Worm (Caenorhabditis elegans): ENCODE measurements around the gene pah-1.

The pah-1 gene

DNA sequence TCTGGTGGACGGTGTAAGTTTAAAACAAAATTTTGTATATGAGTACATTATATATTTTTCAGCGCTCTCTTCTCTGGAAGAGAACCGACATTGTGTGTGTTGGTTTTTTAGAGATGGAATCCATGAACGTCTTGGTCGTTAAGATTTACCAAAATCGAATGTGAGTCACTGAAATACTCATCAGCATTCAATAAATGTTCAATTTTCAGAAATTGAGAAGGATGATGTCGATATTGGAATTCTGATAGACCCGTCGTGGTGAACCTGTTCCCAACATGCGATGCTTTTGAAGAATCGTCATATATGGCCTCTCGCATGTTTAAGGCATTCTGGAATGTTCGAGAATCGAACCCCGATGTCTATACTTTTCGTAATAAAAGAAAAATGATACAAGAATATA, 22.0 kb upstream of the pah-1 start:
- TF ChIP-seq K02D7.2 (tag; optimal IDR thresholded peaks at IDR 0.05) (no peak), dmd-4 (tag; optimal IDR thresholded peaks at IDR 0.05; ENCODE audit: borderline replicate concordance) (no peak), T23F11.4 (GFP tag; optimal IDR thresholded peaks at IDR 0.05) (no peak), syd-9 (tag; optimal IDR thresholded peaks at IDR 0.05) (no peak), ama-1 (optimal IDR thresholded peaks at IDR 0.05) (no peak), nhr-232 (tag; optimal IDR thresholded peaks at IDR 0.05) (no peak), pqm-1 (tag; optimal IDR thresholded peaks at IDR 0.05) (no peak), ceh-14 (tag; optimal IDR thresholded peaks at IDR 0.05) (no peak), lim-6 (tag; optimal IDR thresholded peaks at IDR 0.05) (no peak), ceh-18 (tag; optimal IDR thresholded peaks at IDR 0.05) (no peak), C38D4.7 (GFP tag; optimal IDR thresholded peaks at IDR 0.05) (no peak), unc-86 (tag; optimal IDR thresholded peaks at IDR 0.05) (no peak), ceh-30 (tag; optimal IDR thresholded peaks at IDR 0.05) (no peak), hlh-30 (tag; optimal IDR thresholded peaks at IDR 0.05; ENCODE audit: insufficient read depth) (no peak)

DNA sequence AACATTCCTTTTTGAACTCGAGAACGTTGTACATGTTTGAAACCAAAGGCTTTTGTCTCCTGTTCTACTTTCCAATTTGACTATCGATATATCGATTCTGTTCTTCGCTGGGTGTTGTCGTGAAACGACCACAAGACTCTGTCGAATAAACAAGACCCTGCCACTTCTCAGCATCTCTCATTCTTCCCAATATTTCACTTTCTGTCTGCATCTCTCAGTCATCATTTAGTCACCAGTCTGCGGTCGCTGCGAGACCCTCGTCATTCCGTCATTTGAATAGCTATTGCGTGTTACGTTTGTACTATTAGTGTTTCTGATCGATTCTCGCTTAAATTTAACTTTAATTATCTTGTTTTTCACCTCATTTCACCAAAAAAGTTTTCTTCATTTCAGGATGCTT, 20.6 kb upstream of the pah-1 start:
- TF ChIP-seq C38D4.7 (GFP tag; optimal IDR thresholded peaks at IDR 0.05): no peak
- TF ChIP-seq ama-1 (optimal IDR thresholded peaks at IDR 0.05): peak; percentile 55
- peak; percentile 75 for TF ChIP-seq dve-1 (tag; optimal IDR thresholded peaks at IDR 0.05)
- peak; percentile 91 for TF ChIP-seq ceh-31 (tag; optimal IDR thresholded peaks at IDR 0.05)
- no peak for TF ChIP-seq T23F11.4 (GFP tag; optimal IDR thresholded peaks at IDR 0.05)
- no peak for TF ChIP-seq sox-4 (tag; optimal IDR thresholded peaks at IDR 0.05)
- peak; percentile 94 for TF ChIP-seq nfya-1 (tag; optimal IDR thresholded peaks at IDR 0.05)
- peak; percentile 35 for TF ChIP-seq F13H6.1 (tag; optimal IDR thresholded peaks at IDR 0.05)
- TF ChIP-seq pros-1 (tag; optimal IDR thresholded peaks at IDR 0.05): peak; percentile 48
- TF ChIP-seq hlh-30 (tag; optimal IDR thresholded peaks at IDR 0.05; ENCODE audit: insufficient read depth): peak; percentile 100
- TF ChIP-seq elt-2 (tag; optimal IDR thresholded peaks at IDR 0.05): peak; percentile 67
- TF ChIP-seq tbx-2 (tag; optimal IDR thresholded peaks at IDR 0.05): peak; percentile 50
- TF ChIP-seq ceh-2 (tag; optimal IDR thresholded peaks at IDR 0.05): peak; percentile 66
- TF ChIP-seq ceh-18 (tag; optimal IDR thresholded peaks at IDR 0.05): peak; percentile 88
- no peak for TF ChIP-seq che-1 (tag; optimal IDR thresholded peaks at IDR 0.05)
- peak; percentile 50 for TF ChIP-seq K09A11.1 (tag; optimal IDR thresholded peaks at IDR 0.05; ENCODE audit: insufficient read depth)
- peak; percentile 11 for TF ChIP-seq fkh-10 (GFP tag; optimal IDR thresholded peaks at IDR 0.05)
- TF ChIP-seq ceh-45 (GFP tag; IDR thresholded peaks at IDR 0.05): no peak
- TF ChIP-seq ztf-16 (tag; optimal IDR thresholded peaks at IDR 0.05): peak; percentile 13
- TF ChIP-seq ceh-34 (tag; optimal IDR thresholded peaks at IDR 0.05): peak; percentile 66
- peak; percentile 97 for TF ChIP-seq unc-55 (GFP tag; optimal IDR thresholded peaks at IDR 0.05)
- TF ChIP-seq pha-2 (tag; optimal IDR thresholded peaks at IDR 0.05): peak; percentile 33
- TF ChIP-seq ceh-14 (tag; optimal IDR thresholded peaks at IDR 0.05): peak; percentile 67
- no peak for TF ChIP-seq gmeb-2 (tag; optimal IDR thresholded peaks at IDR 0.05)
- TF ChIP-seq madf-2 (tag; optimal IDR thresholded peaks at IDR 0.05): peak; percentile 1
- TF ChIP-seq ceh-48 (tag; optimal IDR thresholded peaks at IDR 0.05): peak; percentile 91
- no peak for TF ChIP-seq ceh-30 (tag; optimal IDR thresholded peaks at IDR 0.05)
- TF ChIP-seq ceh-19 (GFP tag; optimal IDR thresholded peaks at IDR 0.05): peak; percentile 6
- TF ChIP-seq rnt-1 (tag; optimal IDR thresholded peaks at IDR 0.05): peak; percentile 95
- TF ChIP-seq sdc-2 (tag; optimal IDR thresholded peaks at IDR 0.05): peak; percentile 36
- peak; percentile 66 for TF ChIP-seq ets-4 (tag; optimal IDR thresholded peaks at IDR 0.05)
- peak; percentile 84 for TF ChIP-seq unc-42 (tag; optimal IDR thresholded peaks at IDR 0.05)
- peak; percentile 82 for TF ChIP-seq pax-1 (tag; optimal IDR thresholded peaks at IDR 0.05)
- TF ChIP-seq ref-2 (tag; optimal IDR thresholded peaks at IDR 0.05): peak; percentile 50

DNA sequence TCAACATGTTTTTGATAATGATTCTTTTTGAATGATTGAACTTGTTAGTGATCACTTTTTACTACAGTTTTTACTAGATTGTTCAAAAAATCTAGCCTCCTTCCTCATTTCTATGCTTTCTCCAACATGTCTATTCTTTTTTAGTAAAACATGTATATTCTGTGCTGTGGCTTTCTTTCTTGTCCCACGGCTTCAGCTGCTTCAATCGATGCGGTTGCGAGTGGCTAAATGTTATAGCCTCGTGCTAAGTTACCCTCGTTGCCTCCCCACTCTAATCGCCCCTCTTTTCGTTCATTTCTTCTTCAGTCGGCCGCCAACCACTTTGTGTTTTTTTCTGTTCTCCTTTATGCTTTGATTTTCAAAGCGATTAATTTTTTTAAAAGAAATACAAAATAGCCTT, 19.1 kb upstream of the pah-1 start:
- peak; percentile 22 for TF ChIP-seq nfya-1 (tag; optimal IDR thresholded peaks at IDR 0.05)
- peak; percentile 27 for TF ChIP-seq ceh-48 (tag; optimal IDR thresholded peaks at IDR 0.05)
- no peak for TF ChIP-seq odd-2 (tag; optimal IDR thresholded peaks at IDR 0.05)
- peak; percentile 26 for TF ChIP-seq hlh-30 (tag; optimal IDR thresholded peaks at IDR 0.05; ENCODE audit: insufficient read depth)
- TF ChIP-seq unc-86 (tag; optimal IDR thresholded peaks at IDR 0.05): no peak
- TF ChIP-seq unc-42 (tag; optimal IDR thresholded peaks at IDR 0.05): peak; percentile 43
